Fruit fly (Drosophila melanogaster): ENCODE results near the gene CG8138.

DNA sequence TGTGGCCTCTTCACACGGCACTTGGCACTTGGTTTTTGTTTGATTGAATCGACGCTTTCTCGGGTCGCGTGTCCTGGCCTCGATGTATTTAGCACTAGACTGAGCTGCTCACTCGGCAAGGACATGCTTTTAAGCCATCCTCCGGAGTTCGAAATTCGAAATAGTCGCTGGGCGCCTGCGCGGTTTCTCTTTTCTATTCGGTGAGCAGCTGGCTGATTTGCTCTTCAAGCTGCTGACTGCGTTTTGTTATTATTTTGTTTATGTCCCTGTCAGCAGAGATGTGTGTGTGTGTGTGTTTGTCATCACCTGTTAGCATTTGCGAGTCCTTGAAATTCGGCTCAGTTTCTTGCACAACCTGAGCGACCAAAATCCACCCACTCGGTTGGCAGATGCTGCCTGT, 25.5 kb upstream of the CG8138 start, which contains the start of gene 2mit:
- no peak for TF ChIP-seq CG8478 (optimal IDR thresholded peaks at IDR 0.05)
- TF ChIP-seq CTCF (optimal IDR thresholded peaks at IDR 0.05): no peak

Data from S2 (cell line).